Worm (Caenorhabditis elegans) whole organism, L3 larva: ENCODE results near the gene C55A6.7.

Experiments used
- elt-3 ChIP-seq, 3 experiments: fragments of 150-350 bp in 1 of 3; sonication (generic microtip) in 2 of 3; optimal IDR thresholded peaks; 2 replicates in 2 of 3; 4 replicates in 1 of 3; lab custom pipeline; 2014 to 2017; ENCODE audit warnings: missing biosample characterization in 3 of 3, missing genetic modification characterization in 3 of 3
- pqm-1 ChIP-seq: fragments of 150-350 bp; optimal IDR thresholded peaks from 2 replicates; lab custom pipeline; 2017; ENCODE audit warnings: missing biosample characterization, missing genetic modification characterization, inconsistent platforms
- snpc-4 ChIP-seq: fragments of 150-350 bp; optimal IDR thresholded peaks from 2 replicates; lab custom pipeline; 2014; ENCODE audit warnings: missing biosample characterization, missing genetic modification characterization

ce11 chrV:11548914-11549406, 28.6 kb upstream of the C55A6.7 start, which contains the start of the genes F38B7.17 and F38B7.3:
- TF ChIP-seq snpc-4 (tag; lab: Kevin White, UChicago) = peak; percentile 6
- TF ChIP-seq elt-3 (tag; optimal IDR thresholded peaks at IDR 0.05; lab: Kevin White, UChicago) = no peak
- peak; percentile 34 for TF ChIP-seq pqm-1 (tag; lab: Kevin White, UChicago)
